Fruit fly (Drosophila melanogaster) whole organism, embryonic: ENCODE data around the gene CG34026.

Experiments
- Atf6 ChIP-seq: fragments of 200-800 bp; sonication (Bioruptor generic); IDR thresholded peaks from 2 replicates; pipeline ENCODE4 v1.3.6; 2022; ENCODE audit warnings: missing biosample characterization, missing genetic modification characterization
- CG10147 ChIP-seq: fragments of 200-800 bp; sonication (Bioruptor generic); optimal IDR thresholded peaks from 2 replicates; lab custom pipeline; 2019; ENCODE audit warnings: missing biosample characterization, mild to moderate bottlenecking, missing genetic modification characterization, moderate library complexity
- CG1024 ChIP-seq: fragments of 200-800 bp; sonication (Bioruptor generic); IDR thresholded peaks from 2 replicates; pipeline ENCODE4 v1.3.6; 2022; ENCODE audit warnings: missing biosample characterization, missing genetic modification characterization
- CG10431 ChIP-seq: fragments of 200-800 bp; sonication (Bioruptor generic); optimal IDR thresholded peaks from 3 replicates; lab custom pipeline; 2018; ENCODE audit warnings: missing biosample characterization, mild to moderate bottlenecking, missing genetic modification characterization
- CG10959 ChIP-seq: fragments of 200-800 bp; sonication (Bioruptor generic); IDR thresholded peaks from 2 replicates; pipeline ENCODE4 v1.3.6; 2022; ENCODE audit warnings: missing biosample characterization, missing genetic modification characterization
- CG12071 ChIP-seq: fragments of 200-800 bp; sonication (Bioruptor generic); optimal IDR thresholded peaks from 3 replicates; lab custom pipeline; 2018; ENCODE audit warnings: missing biosample characterization, mild to moderate bottlenecking, missing genetic modification characterization
- CG12219 ChIP-seq: fragments of 200-800 bp; sonication (Bioruptor generic); optimal IDR thresholded peaks from 3 replicates; lab custom pipeline; 2018; ENCODE audit warnings: missing biosample characterization, mild to moderate bottlenecking, missing genetic modification characterization
- CG1233 ChIP-seq: fragments of 200-800 bp; sonication (Bioruptor generic); optimal IDR thresholded peaks from 4 replicates; lab custom pipeline; 2018; ENCODE audit warnings: missing biosample characterization, mild to moderate bottlenecking, missing genetic modification characterization
- CG12769 ChIP-seq: fragments of 200-800 bp; sonication (Bioruptor generic); optimal IDR thresholded peaks from 2 replicates; lab custom pipeline; 2019; ENCODE audit warnings: missing biosample characterization, mild to moderate bottlenecking, missing genetic modification characterization, moderate library complexity
- CG17829 ChIP-seq: fragments of 200-800 bp; optimal IDR thresholded peaks from 2 replicates; lab custom pipeline; 2019; ENCODE audit warnings: missing biosample characterization, mild to moderate bottlenecking, missing genetic modification characterization, moderate library complexity
- CG18599 ChIP-seq: fragments of 200-800 bp; sonication (Bioruptor generic); optimal IDR thresholded peaks from 3 replicates; lab custom pipeline; 2017; ENCODE audit warnings: missing biosample characterization, missing genetic modification characterization, mild to moderate bottlenecking, moderate library complexity, missing genetic modification reagents
- CG2678 ChIP-seq: fragments of 200-800 bp; sonication (Bioruptor generic); optimal IDR thresholded peaks from 3 replicates; lab custom pipeline; 2019; ENCODE audit warnings: missing biosample characterization, mild to moderate bottlenecking, missing genetic modification characterization, moderate library complexity
- CG31441 ChIP-seq: fragments of 200-800 bp; sonication (Bioruptor generic); IDR thresholded peaks from 2 replicates; pipeline ENCODE4 v1.3.6; 2022; ENCODE audit warnings: missing biosample characterization, missing genetic modification characterization
- CG4282 ChIP-seq: fragments of 200-800 bp; sonication (Bioruptor generic); optimal IDR thresholded peaks from 2 replicates; lab custom pipeline; 2016; ENCODE audit warnings: missing biosample characterization, missing genetic modification characterization
- CG4328 ChIP-seq: fragments of 200-800 bp; sonication (Bioruptor generic); optimal IDR thresholded peaks from 3 replicates; lab custom pipeline; 2017; ENCODE audit warnings: missing biosample characterization, missing genetic modification reagents, missing genetic modification characterization
- CG4820 ChIP-seq: fragments of 200-800 bp; sonication (Bioruptor generic); optimal IDR thresholded peaks from 3 replicates; lab custom pipeline; 2016; ENCODE audit warnings: missing biosample characterization, missing genetic modification characterization
- CG7839 ChIP-seq: fragments of 200-800 bp; sonication (Bioruptor generic); optimal IDR thresholded peaks from 3 replicates; lab custom pipeline; 2018; ENCODE audit warnings: missing biosample characterization, mild to moderate bottlenecking, missing genetic modification characterization, moderate library complexity
- CG8089 ChIP-seq: fragments of 200-800 bp; sonication (Bioruptor generic); optimal IDR thresholded peaks from 3 replicates; lab custom pipeline; 2016; ENCODE audit warnings: missing biosample characterization, missing genetic modification characterization
- CG8359 ChIP-seq: fragments of 200-800 bp; sonication (Bioruptor generic); optimal IDR thresholded peaks from 2 replicates; lab custom pipeline; 2017; ENCODE audit warnings: missing biosample characterization, mild to moderate bottlenecking, missing genetic modification characterization, borderline replicate concordance
- CHES-1-like ChIP-seq: fragments of 200-800 bp; sonication (Bioruptor generic); optimal IDR thresholded peaks from 2 replicates; lab custom pipeline; 2016; ENCODE audit warnings: missing biosample characterization, missing genetic modification characterization
- D19B ChIP-seq: fragments of 200-800 bp; sonication (Bioruptor generic); optimal IDR thresholded peaks from 2 replicates; lab custom pipeline; 2017; ENCODE audit warnings: missing biosample characterization, mild to moderate bottlenecking, missing genetic modification characterization
- Dref ChIP-seq: fragments of 200-800 bp; sonication (Bioruptor generic); IDR thresholded peaks from 2 replicates; pipeline ENCODE4 v1.3.6; 2022; ENCODE audit warnings: missing biosample characterization, missing genetic modification characterization
- Eip74EF ChIP-seq, 2 experiments: fragments of 200-800 bp in 1 of 2; fragments of >200 bp in 1 of 2; sonication (Bioruptor generic) in 1 of 2; optimal IDR thresholded peaks; 2 replicates each; lab custom pipeline; 2017 to 2019; ENCODE audit warnings: missing biosample characterization in 2 of 2, missing genetic modification characterization in 2 of 2, mild to moderate bottlenecking in 1 of 2, moderate library complexity in 1 of 2
- NC2α ChIP-seq: fragments of 200-800 bp; sonication (Bioruptor generic); optimal IDR thresholded peaks from 2 replicates; lab custom pipeline; 2016; ENCODE audit warnings: missing biosample characterization, missing genetic modification characterization
- Usf ChIP-seq: fragments of 200-800 bp; sonication (Bioruptor generic); optimal IDR thresholded peaks from 2 replicates; lab custom pipeline; 2017; ENCODE audit warnings: missing genotype, missing biosample characterization, missing genetic modification characterization
- Xrp1 ChIP-seq: fragments of 200-800 bp; sonication (Bioruptor generic); IDR thresholded peaks from 2 replicates; pipeline ENCODE4 v1.3.6; 2022; ENCODE audit warnings: missing biosample characterization, missing genetic modification characterization
- ac ChIP-seq: fragments of 200-800 bp; sonication (Bioruptor generic); optimal IDR thresholded peaks from 3 replicates; lab custom pipeline; 2017; ENCODE audit warnings: missing biosample characterization, mild to moderate bottlenecking, missing genetic modification characterization
- aop ChIP-seq: fragments of 200-800 bp; sonication (Bioruptor generic); IDR thresholded peaks from 2 replicates; pipeline ENCODE4 v1.3.6; 2022; ENCODE audit warnings: missing biosample characterization, missing genetic modification characterization
- ase ChIP-seq: fragments of 200-800 bp; sonication (Bioruptor generic); IDR thresholded peaks from 3 replicates; pipeline ENCODE4 v1.3.6; 2022; ENCODE audit warnings: missing biosample characterization, missing genetic modification characterization
- cato ChIP-seq: fragments of 200-800 bp; sonication (Bioruptor generic); optimal IDR thresholded peaks from 2 replicates; lab custom pipeline; 2016; ENCODE audit warnings: missing biosample characterization, missing genetic modification characterization, borderline replicate concordance
- chif ChIP-seq, 2 experiments: fragments of 200-800 bp; sonication (Bioruptor generic); optimal IDR thresholded peaks; 3 replicates each; lab custom pipeline; 2016; ENCODE audit warnings: missing biosample characterization in 2 of 2, missing genetic modification characterization in 2 of 2
- ci ChIP-seq: fragments of 200-800 bp; sonication (Bioruptor generic); IDR thresholded peaks from 3 replicates; pipeline ENCODE4 v1.3.6; 2022; ENCODE audit warnings: missing biosample characterization, missing genetic modification characterization
- crc ChIP-seq: fragments of 200-800 bp; sonication (Bioruptor generic); optimal IDR thresholded peaks from 2 replicates; lab custom pipeline; 2016; ENCODE audit warnings: missing biosample characterization, missing genetic modification characterization
- crp ChIP-seq, 2 experiments: fragments of 200-800 bp; sonication (Bioruptor generic); optimal IDR thresholded peaks; 2 replicates in 1 of 2; 3 replicates in 1 of 2; lab custom pipeline; 2017; ENCODE audit warnings: missing biosample characterization in 2 of 2, missing genetic modification characterization in 2 of 2, mild to moderate bottlenecking in 1 of 2, moderate library complexity in 1 of 2
- dati ChIP-seq: fragments of 200-800 bp; sonication (Bioruptor generic); IDR thresholded peaks from 2 replicates; pipeline ENCODE4 v1.3.6; 2022; ENCODE audit warnings: missing biosample characterization, missing genetic modification characterization
- ewg ChIP-seq: fragments of 200-800 bp; sonication (Bioruptor generic); optimal IDR thresholded peaks from 3 replicates; lab custom pipeline; 2017; ENCODE audit warnings: mild to moderate bottlenecking, missing biosample characterization, missing genetic modification reagents, missing genetic modification characterization
- inv ChIP-seq: fragments of 200-800 bp; sonication (Bioruptor generic); IDR thresholded peaks from 2 replicates; pipeline ENCODE4 v1.3.6; 2022; ENCODE audit warnings: missing biosample characterization, missing genetic modification characterization; ENCODE audit not compliant: partially characterized antibody
- jumu ChIP-seq: fragments of 200-800 bp; sonication (Bioruptor generic); optimal IDR thresholded peaks from 3 replicates; lab custom pipeline; 2016; ENCODE audit warnings: missing biosample characterization, missing genetic modification characterization
- lab ChIP-seq: fragments of 200-800 bp; sonication (Bioruptor generic); optimal IDR thresholded peaks from 3 replicates; lab custom pipeline; 2017; ENCODE audit warnings: missing biosample characterization, missing genetic modification characterization, mild to moderate bottlenecking, moderate library complexity, missing genetic modification reagents
- lola ChIP-seq, 3 experiments: fragments of >200 bp in 2 of 3; fragments of 200-800 bp in 1 of 3; sonication (Bioruptor generic) in 1 of 3; optimal IDR thresholded peaks; 2 replicates each; lab custom pipeline; 2017 to 2019; ENCODE audit warnings: missing biosample characterization in 3 of 3, missing genetic modification characterization in 3 of 3, mild to moderate bottlenecking in 1 of 3, moderate library complexity in 1 of 3
- mld ChIP-seq: fragments of 200-800 bp; sonication (Bioruptor generic); IDR thresholded peaks from 3 replicates; pipeline ENCODE4 v1.3.6; 2022; ENCODE audit warnings: missing biosample characterization, missing genetic modification characterization; ENCODE audit not compliant: partially characterized antibody
- pan ChIP-seq, 4 experiments: fragments of >200 bp in 3 of 4; fragments of 200-800 bp in 1 of 4; sonication (Bioruptor generic) in 1 of 4; optimal IDR thresholded peaks in 3 of 4; IDR thresholded peaks in 1 of 4; 2 replicates each; pipeline versions ENCODE4 v1.3.6 to Lab custom; 2017 to 2022; ENCODE audit warnings: missing biosample characterization in 2 of 4, missing genetic modification characterization in 2 of 4, mixed read lengths in 1 of 4
- pb ChIP-seq: fragments of 200-800 bp; sonication (Bioruptor generic); optimal IDR thresholded peaks from 3 replicates; lab custom pipeline; 2016; ENCODE audit warnings: missing biosample characterization, missing genetic modification characterization
- phol ChIP-seq: fragments of 200-800 bp; sonication (Bioruptor generic); optimal IDR thresholded peaks from 3 replicates; lab custom pipeline; 2018; ENCODE audit warnings: missing biosample characterization, mild to moderate bottlenecking, missing genetic modification characterization, moderate library complexity
- sc ChIP-seq, 3 experiments: fragments of >200 bp in 2 of 3; fragments of 200-800 bp in 1 of 3; sonication (Bioruptor generic) in 1 of 3; optimal IDR thresholded peaks; 2 replicates in 2 of 3; 3 replicates in 1 of 3; lab custom pipeline; 2017; ENCODE audit warnings: mild to moderate bottlenecking in 1 of 3, missing biosample characterization in 1 of 3, missing genetic modification characterization in 1 of 3, missing genetic modification reagents in 1 of 3
- sqz ChIP-seq: fragments of 200-800 bp; sonication (Bioruptor generic); optimal IDR thresholded peaks from 3 replicates; lab custom pipeline; 2018; ENCODE audit warnings: missing biosample characterization, mild to moderate bottlenecking, missing genetic modification characterization
- tx ChIP-seq: fragments of 200-800 bp; sonication (Bioruptor generic); optimal IDR thresholded peaks from 2 replicates; lab custom pipeline; 2016; ENCODE audit warnings: missing biosample characterization, missing genetic modification characterization

CG34026 gene

dm6 chrX:9486802-9487201 lies 46.8 kb upstream of the CG34026 start (continued):
- TF ChIP-seq CG17829 (tag; lab: Kevin White, UChicago) (peak; percentile 67), D19B (peak; percentile 8), NC2α (peak; percentile 46), cato (GFP tag; lab: Kevin White, UChicago) (peak; percentile 21), CG8089 (GFP tag; lab: Kevin White, UChicago) (peak; percentile 78), lola (GFP tag; optimal IDR thresholded peaks at IDR 0.05; lab: Kevin White, UChicago) (peak in 1 of 3 experiments; percentile 85), jumu (GFP tag; lab: Kevin White, UChicago) (peak; percentile 78), chif (GFP tag; optimal IDR thresholded peaks at IDR 0.05; lab: Kevin White, UChicago) (peak; percentile 83 to 90), sc (optimal IDR thresholded peaks at IDR 0.05; lab: Kevin White, UChicago) (no peak), sc (GFP tag; optimal IDR thresholded peaks at IDR 0.05; lab: Kevin White, UChicago) (peak; percentile 45), ase (GFP tag; lab: Robert Waterston, UW) (0 out of 3 replicates have a peak, but pooled peaks have one; percentile 27), Dref (GFP tag; lab: Robert Waterston, UW) (no peak), CG7839 (tag; lab: Kevin White, UChicago) (peak; percentile 65), CG1233 (GFP tag; lab: Kevin White, UChicago) (peak; percentile 66), Usf (GFP tag; lab: Kevin White, UChicago) (peak; percentile 36), crc (GFP tag; lab: Kevin White, UChicago) (peak; percentile 30), pb (GFP tag; lab: Kevin White, UChicago) (peak; percentile 46), phol (tag; lab: Kevin White, UChicago) (peak; percentile 81), inv (no peak), CG1024 (GFP tag; lab: Robert Waterston, UW) (peak; percentile 74), CG18599 (GFP tag; lab: Kevin White, UChicago) (peak; percentile 75), mld (GFP tag; lab: Robert Waterston, UW) (no peak), CHES-1-like (GFP tag; lab: Kevin White, UChicago) (peak; percentile 43), CG10959 (GFP tag; lab: Robert Waterston, UW) (peak; percentile 76), aop (0 out of 2 replicates have a peak, but pooled peaks have one; percentile 22), CG8359 (peak; percentile 49), sqz (GFP tag; lab: Kevin White, UChicago) (peak; percentile 69), Eip74EF (GFP tag; optimal IDR thresholded peaks at IDR 0.05; lab: Kevin White, UChicago) (peak in 1 of 2 experiments; percentile 33), CG12071 (peak; percentile 41), CG4282 (GFP tag; lab: Kevin White, UChicago) (no peak), CG12769 (peak; percentile 28), CG12219 (GFP tag; lab: Kevin White, UChicago) (peak; percentile 66), CG4328 (GFP tag; lab: Kevin White, UChicago) (no peak), ci (GFP tag; lab: Robert Waterston, UW) (peak; percentile 82), pan (optimal IDR thresholded peaks at IDR 0.05; lab: Kevin White, UChicago) (no peak), pan (GFP tag; optimal IDR thresholded peaks at IDR 0.05 in 1 of 2, IDR thresholded peaks at IDR 0.05 in 1 of 2) (peak in 1 of 2 experiments; percentile 68), lab (GFP tag; lab: Kevin White, UChicago) (peak; percentile 65), tx (GFP tag; lab: Kevin White, UChicago) (peak; percentile 50), dati (GFP tag; lab: Robert Waterston, UW) (peak; percentile 69), CG2678 (tag; lab: Kevin White, UChicago) (peak; percentile 75), CG10431 (peak; percentile 37), ewg (GFP tag; lab: Kevin White, UChicago) (peak; percentile 60), Atf6 (GFP tag; lab: Robert Waterston, UW) (peak; percentile 39; the same call in 1 of the 2 replicates), crp (GFP tag; optimal IDR thresholded peaks at IDR 0.05; lab: Kevin White, UChicago) (peak in 1 of 2 experiments; percentile 8), CG4820 (peak; percentile 84), Xrp1 (GFP tag; lab: Robert Waterston, UW) (peak; percentile 89), CG10147 (GFP tag; lab: Kevin White, UChicago) (peak; percentile 3), CG31441 (GFP tag; lab: Robert Waterston, UW) (peak; percentile 83), ac (GFP tag; lab: Kevin White, UChicago) (peak; percentile 76)
